Worm (Caenorhabditis elegans): ENCODE data around the gene E02C12.9.
"Not testable (repeated sequence)": the region's sequence is repeated elsewhere in the genome, so short reads cannot be mapped to it uniquely, and the experiment has no call there.

E02C12.9 gene

ce11 chrV:9382538-9383328 lies 7.5 kb upstream of the E02C12.9 start:
- no peak for TF ChIP-seq skn-1 (tag; optimal IDR thresholded peaks at IDR 0.05)
- TF ChIP-seq sma-3 (GFP tag; optimal IDR thresholded peaks at IDR 0.05), result no peak
- TF ChIP-seq fos-1 (tag; optimal IDR thresholded peaks at IDR 0.05), result peak; percentile 76
- TF ChIP-seq blmp-1 (tag; optimal IDR thresholded peaks at IDR 0.05; ENCODE audit: insufficient read depth), result no peak
- TF ChIP-seq Y55F3AM.14 (GFP tag; optimal IDR thresholded peaks at IDR 0.05), result no peak
- TF ChIP-seq crh-2 (tag; optimal IDR thresholded peaks at IDR 0.05), result peak; percentile 10
- no peak for TF ChIP-seq unc-62 (GFP tag; optimal IDR thresholded peaks at IDR 0.05)
- no peak for TF ChIP-seq mbf-1 (tag; optimal IDR thresholded peaks at IDR 0.05)
- TF ChIP-seq unc-55 (GFP tag; optimal IDR thresholded peaks at IDR 0.05), result no peak
- TF ChIP-seq dmd-4 (tag; optimal IDR thresholded peaks at IDR 0.05), result no peak
- no peak for TF ChIP-seq nhr-12 (tag; optimal IDR thresholded peaks at IDR 0.05)
- TF ChIP-seq nhr-23 (tag; optimal IDR thresholded peaks at IDR 0.05), result no peak
- TF ChIP-seq ZK546.5 (tag; optimal IDR thresholded peaks at IDR 0.05), result no peak
- TF ChIP-seq nhr-237 (tag; optimal IDR thresholded peaks at IDR 0.05), result no peak

DNA sequence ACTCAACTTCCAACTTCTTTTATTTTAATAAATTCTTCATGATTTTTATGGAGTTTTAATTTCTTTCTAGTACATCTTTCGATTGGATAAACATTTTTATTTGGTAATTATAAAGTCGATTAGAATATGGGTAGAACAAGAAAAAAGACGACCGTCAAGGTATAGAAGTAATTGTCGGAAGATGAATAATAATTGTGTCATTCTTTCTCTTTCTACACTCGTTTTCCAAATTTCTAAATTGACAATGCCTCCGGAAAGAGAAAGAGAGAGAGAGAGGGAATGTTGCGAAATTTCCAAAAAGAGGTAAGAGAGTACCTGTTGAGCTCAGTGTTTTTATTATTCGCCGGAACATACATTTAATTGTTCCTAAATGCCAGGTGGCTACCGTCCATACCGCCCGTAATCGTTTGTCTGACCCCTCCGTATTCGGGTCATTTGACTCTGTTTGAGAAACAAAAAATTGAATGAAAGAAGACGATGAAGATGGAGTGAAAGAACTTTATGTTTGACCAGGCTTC lies 6.6 kb upstream of the E02C12.9 start, which contains the start of gene E02C12.12:
E02C12.12 (minus strand) TSS at position 468 of the 518 bp plus-strand sequence.
- TF ChIP-seq R02D3.7 (tag; optimal IDR thresholded peaks at IDR 0.05) (no peak), lin-13 (GFP tag; optimal IDR thresholded peaks at IDR 0.05) (no peak), skn-1 (tag; optimal IDR thresholded peaks at IDR 0.05) (no peak), nhr-6 (tag; optimal IDR thresholded peaks at IDR 0.05) (no peak)

- not testable (repeated sequence) for TF ChIP-seq ztf-4, nhr-23, elt-1 (tag; optimal IDR thresholded peaks at IDR 0.05)
Observed at ce11 chrV:9379808-9380207, 4.5 kb upstream of the E02C12.9 start, which contains the start of gene E02C12.11. E02C12.11 (minus strand) TSS chrV:9379908.

DNA sequence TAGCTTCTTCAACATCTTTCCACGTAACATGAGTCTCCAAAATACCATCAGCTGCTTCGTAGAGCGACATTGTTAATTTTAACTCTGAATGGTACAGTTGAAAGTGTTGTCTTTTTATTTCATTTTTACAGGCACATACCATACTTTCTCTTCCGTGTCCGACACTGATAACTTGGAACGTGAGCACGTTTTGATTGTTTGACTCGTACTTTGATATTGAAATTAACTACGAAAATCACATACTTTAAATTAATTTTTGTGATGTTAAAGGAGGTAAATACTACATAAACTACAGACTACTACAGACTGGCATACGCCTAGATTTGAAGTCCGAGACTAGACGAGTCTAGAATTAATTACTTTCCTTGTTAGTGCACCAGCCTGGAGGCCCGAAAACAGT lies 3.1 kb upstream of the E02C12.9 start, which contains the start of gene E02C12.10:
E02C12.10 (minus strand) TSS at position 75 of the 400 bp plus-strand sequence.
- TF ChIP-seq sem-4 (tag; optimal IDR thresholded peaks at IDR 0.05) (no peak), blmp-1 (tag; optimal IDR thresholded peaks at IDR 0.05; ENCODE audit: insufficient read depth) (no peak), mdl-1 (tag; optimal IDR thresholded peaks at IDR 0.05) (no peak), egl-27 (tag; optimal IDR thresholded peaks at IDR 0.05) (no peak), nhr-21 (tag; optimal IDR thresholded peaks at IDR 0.05) (no peak), zag-1 (tag; optimal IDR thresholded peaks at IDR 0.05) (no peak), F13H6.1 (tag; optimal IDR thresholded peaks at IDR 0.05) (no peak), sma-3 (GFP tag; optimal IDR thresholded peaks at IDR 0.05) (no peak), nhr-23 (tag; optimal IDR thresholded peaks at IDR 0.05) (no peak), elt-1 (tag; optimal IDR thresholded peaks at IDR 0.05) (no peak)

ce11 chrV:9376417-9376816 lies 1.1 kb upstream of the E02C12.9 start, which contains the start of gene E02C12.19:
E02C12.19 (minus strand) TSS chrV:9376517.
- TF ChIP-seq lin-13 (GFP tag; optimal IDR thresholded peaks at IDR 0.05) (no peak), elt-3 (tag; optimal IDR thresholded peaks at IDR 0.05) (no peak), nhr-21 (tag; optimal IDR thresholded peaks at IDR 0.05) (no peak), ztf-1 (GFP tag; conservative IDR thresholded peaks at IDR 0.05) (no peak)

- TF ChIP-seq lin-13 (GFP tag; optimal IDR thresholded peaks at IDR 0.05) (no peak), crh-2 (tag; optimal IDR thresholded peaks at IDR 0.05) (peak; percentile 24), fos-1 (tag; optimal IDR thresholded peaks at IDR 0.05) (peak; percentile 93), ZK546.5 (tag; optimal IDR thresholded peaks at IDR 0.05) (no peak), elt-3 (tag; optimal IDR thresholded peaks at IDR 0.05) (no peak), sma-9 (GFP tag; optimal IDR thresholded peaks at IDR 0.05) (peak; percentile 16), sma-9 (tag; optimal IDR thresholded peaks at IDR 0.05) (no peak), nhr-129 (tag; optimal IDR thresholded peaks at IDR 0.05) (peak; percentile 24)
Observed at ce11 chrV:9373473-9373872, 1.8 kb downstream of the E02C12.9 start, which contains the start of gene E02C12.8. E02C12.8 (minus strand) TSS chrV:9373613.

All from whole organism, L2 larva.